Worm (Caenorhabditis elegans) whole organism, L1 larva: ENCODE measurements around the gene F53F8.4.

Experiments
- C04F5.9 ChIP-seq: sonication (generic microtip); optimal IDR thresholded peaks from 2 replicates; lab custom pipeline; 2016; ENCODE audit warnings: missing genetic modification characterization, missing compliant biosample characterization
- C16A3.4 ChIP-seq: fragments of 150-350 bp; optimal IDR thresholded peaks from 2 replicates; lab custom pipeline; 2014; ENCODE audit warnings: missing biosample characterization, missing genetic modification characterization
- C34B4.2 ChIP-seq: sonication (generic microtip); optimal IDR thresholded peaks from 2 replicates; lab custom pipeline; 2017; ENCODE audit warnings: mild to moderate bottlenecking, missing genetic modification characterization, missing compliant biosample characterization
- Y116A8C.19 ChIP-seq: sonication (generic microtip); optimal IDR thresholded peaks from 2 replicates; lab custom pipeline; 2016; ENCODE audit warnings: missing compliant biosample characterization, missing genetic modification characterization, borderline replicate concordance
- aha-1 ChIP-seq: fragments of 150-350 bp; optimal IDR thresholded peaks from 2 replicates; lab custom pipeline; 2014; ENCODE audit warnings: missing biosample characterization, missing genetic modification characterization
- aly-2 ChIP-seq: fragments of 150-350 bp; optimal IDR thresholded peaks from 2 replicates; lab custom pipeline; 2014; ENCODE audit warnings: missing biosample characterization, missing genetic modification characterization
- blmp-1 ChIP-seq: fragments of 150-350 bp; optimal IDR thresholded peaks from 2 replicates; lab custom pipeline; 2014; ENCODE audit warnings: missing biosample characterization, missing genetic modification characterization
- ceh-63 ChIP-seq: fragments of 200-800 bp; sonication (Bioruptor generic); optimal IDR thresholded peaks from 2 replicates; lab custom pipeline; 2018; ENCODE audit warnings: mild to moderate bottlenecking, missing genetic modification characterization, missing compliant biosample characterization
- ceh-8 ChIP-seq: fragments of 200-800 bp; sonication (Bioruptor generic); optimal IDR thresholded peaks from 2 replicates; lab custom pipeline; 2018; ENCODE audit warnings: mild to moderate bottlenecking, missing genetic modification characterization, moderate library complexity, missing compliant biosample characterization
- ceh-90 ChIP-seq: sonication (generic microtip); optimal IDR thresholded peaks from 2 replicates; lab custom pipeline; 2016; ENCODE audit warnings: missing genetic modification characterization, missing compliant biosample characterization
- dsc-1 ChIP-seq: sonication (generic microtip); optimal IDR thresholded peaks from 2 replicates; lab custom pipeline; 2016; ENCODE audit warnings: mild to moderate bottlenecking, missing genetic modification characterization, missing compliant biosample characterization
- efl-3 ChIP-seq: fragments of 200-800 bp; sonication (Bioruptor generic); optimal IDR thresholded peaks from 2 replicates; lab custom pipeline; 2018; ENCODE audit warnings: mild to moderate bottlenecking, missing genetic modification characterization, missing compliant biosample characterization
- egl-27 ChIP-seq, 2 experiments: fragments of 150-350 bp in 1 of 2; sonication (generic microtip); optimal IDR thresholded peaks; 3 replicates each; lab custom pipeline; 2017 to 2018; ENCODE audit warnings: missing biosample characterization in 2 of 2, missing genetic modification characterization in 2 of 2, missing genetic modification reagents in 2 of 2
- elt-2 ChIP-seq: sonication (generic microtip); optimal IDR thresholded peaks from 2 replicates; lab custom pipeline; 2016; ENCODE audit warnings: missing genetic modification characterization, mild to moderate bottlenecking, inconsistent platforms, missing compliant biosample characterization, missing genetic modification reagents
- elt-3 ChIP-seq, 6 experiments: fragments of 150-350 bp in 1 of 6; sonication (generic microtip); optimal IDR thresholded peaks; 2 replicates each; lab custom pipeline; 2017 to 2018; ENCODE audit warnings: missing biosample characterization in 6 of 6, missing genetic modification characterization in 6 of 6, inconsistent platforms in 1 of 6
- fkh-4 ChIP-seq: sonication (generic microtip); optimal IDR thresholded peaks from 2 replicates; lab custom pipeline; 2016; ENCODE audit warnings: missing compliant biosample characterization, missing genetic modification characterization, borderline replicate concordance
- irx-1 ChIP-seq: sonication (generic microtip); optimal IDR thresholded peaks from 2 replicates; lab custom pipeline; 2016; ENCODE audit warnings: missing genetic modification characterization, missing compliant biosample characterization
- lin-13 ChIP-seq: fragments of 150-350 bp; optimal IDR thresholded peaks from 2 replicates; lab custom pipeline; 2014; ENCODE audit warnings: missing biosample characterization, missing genetic modification reagents, missing genetic modification characterization
- lin-14 ChIP-seq: fragments of 200-800 bp; sonication (Bioruptor generic); optimal IDR thresholded peaks from 2 replicates; lab custom pipeline; 2018; ENCODE audit warnings: mild to moderate bottlenecking, missing genetic modification characterization, moderate library complexity, missing compliant biosample characterization
- lin-35 ChIP-seq, 2 experiments: fragments of 150-350 bp; optimal IDR thresholded peaks; 2 replicates each; lab custom pipeline; 2014; ENCODE audit warnings: missing biosample characterization in 2 of 2, missing genetic modification characterization in 2 of 2, missing genetic modification reagents in 2 of 2
- lin-39 ChIP-seq: fragments of 150-350 bp; optimal IDR thresholded peaks from 2 replicates; lab custom pipeline; 2014; ENCODE audit warnings: missing biosample characterization, missing genetic modification reagents, missing genetic modification characterization
- lsy-2 ChIP-seq, 2 experiments: fragments of 150-350 bp; optimal IDR thresholded peaks; 2 replicates each; lab custom pipeline; 2014; ENCODE audit warnings: missing biosample characterization in 2 of 2, missing genetic modification characterization in 2 of 2
- mdl-1 ChIP-seq, 2 experiments: fragments of 150-350 bp; optimal IDR thresholded peaks; 2 replicates each; lab custom pipeline; 2014 to 2017; ENCODE audit warnings: missing biosample characterization in 2 of 2, missing genetic modification characterization in 2 of 2, inconsistent platforms in 1 of 2
- mef-2 ChIP-seq: fragments of 150-350 bp; optimal IDR thresholded peaks from 2 replicates; lab custom pipeline; 2014; ENCODE audit warnings: missing biosample characterization, missing genetic modification characterization
- mep-1 ChIP-seq: fragments of 150-350 bp; optimal IDR thresholded peaks from 2 replicates; lab custom pipeline; 2014; ENCODE audit warnings: missing biosample characterization, missing genetic modification characterization
- nhr-20 ChIP-seq: sonication (generic microtip); optimal IDR thresholded peaks from 2 replicates; lab custom pipeline; 2016; ENCODE audit warnings: mild to moderate bottlenecking, missing genetic modification characterization, missing compliant biosample characterization
- nhr-71 ChIP-seq: sonication (generic microtip); optimal IDR thresholded peaks from 2 replicates; lab custom pipeline; 2016; ENCODE audit warnings: mild to moderate bottlenecking, missing genetic modification characterization, moderate library complexity, missing compliant biosample characterization
- nhr-77 ChIP-seq: fragments of 150-350 bp; optimal IDR thresholded peaks from 2 replicates; lab custom pipeline; 2014; ENCODE audit warnings: missing biosample characterization, missing genetic modification characterization
- nhr-85 ChIP-seq: sonication (generic microtip); peaks from one replicate; lab custom pipeline; 2016; ENCODE audit warnings: missing genetic modification characterization, inconsistent platforms, missing compliant biosample characterization
- pag-3 ChIP-seq: sonication (generic microtip); optimal IDR thresholded peaks from 2 replicates; lab custom pipeline; 2017; ENCODE audit warnings: missing genetic modification characterization, mild to moderate bottlenecking, missing compliant biosample characterization, antibody characterized with exemption, borderline replicate concordance; ENCODE audit not compliant: insufficient read depth
- pax-3 ChIP-seq: fragments of 200-800 bp; sonication (Bioruptor generic); optimal IDR thresholded peaks from 2 replicates; lab custom pipeline; 2018; ENCODE audit warnings: mild to moderate bottlenecking, missing genetic modification characterization, moderate library complexity, missing compliant biosample characterization
- rnt-1 ChIP-seq: sonication (generic microtip); optimal IDR thresholded peaks from 2 replicates; lab custom pipeline; 2016; ENCODE audit warnings: mild to moderate bottlenecking, missing genetic modification characterization, moderate library complexity, missing compliant biosample characterization
- skn-1 ChIP-seq: fragments of 150-350 bp; optimal IDR thresholded peaks from 2 replicates; lab custom pipeline; 2014; ENCODE audit warnings: missing biosample characterization, missing genetic modification characterization
- snpc-4 ChIP-seq: fragments of 150-350 bp; optimal IDR thresholded peaks from 2 replicates; lab custom pipeline; 2014; ENCODE audit warnings: missing biosample characterization, missing genetic modification characterization
- sptf-1 ChIP-seq: fragments of 150-350 bp; optimal IDR thresholded peaks from 2 replicates; lab custom pipeline; 2014; ENCODE audit warnings: missing biosample characterization, missing genetic modification characterization
- sup-37 ChIP-seq: fragments of 200-800 bp; sonication (Bioruptor generic); optimal IDR thresholded peaks from 2 replicates; lab custom pipeline; 2018; ENCODE audit warnings: mild to moderate bottlenecking, missing genetic modification characterization, missing compliant biosample characterization
- swsn-7 ChIP-seq: sonication (generic microtip); optimal IDR thresholded peaks from 2 replicates; lab custom pipeline; 2016; ENCODE audit warnings: missing genetic modification characterization, missing compliant biosample characterization
- tbx-2 ChIP-seq: sonication (generic microtip); optimal IDR thresholded peaks from 2 replicates; lab custom pipeline; 2016; ENCODE audit warnings: missing genetic modification characterization, missing compliant biosample characterization
- unc-98 ChIP-seq: fragments of 200-800 bp; sonication (Bioruptor generic); IDR thresholded peaks from 2 replicates; pipeline ENCODE4 v1.3.6; 2022; ENCODE audit warnings: missing genetic modification characterization, missing compliant biosample characterization
- xbp-1 ChIP-seq: sonication (generic microtip); optimal IDR thresholded peaks from 2 replicates; lab custom pipeline; 2016; ENCODE audit warnings: missing genetic modification characterization, missing compliant biosample characterization
- ztf-4 ChIP-seq: fragments of 150-350 bp; optimal IDR thresholded peaks from 2 replicates; lab custom pipeline; 2014; ENCODE audit warnings: missing biosample characterization, missing genetic modification characterization

The F53F8.4 gene

DNA sequence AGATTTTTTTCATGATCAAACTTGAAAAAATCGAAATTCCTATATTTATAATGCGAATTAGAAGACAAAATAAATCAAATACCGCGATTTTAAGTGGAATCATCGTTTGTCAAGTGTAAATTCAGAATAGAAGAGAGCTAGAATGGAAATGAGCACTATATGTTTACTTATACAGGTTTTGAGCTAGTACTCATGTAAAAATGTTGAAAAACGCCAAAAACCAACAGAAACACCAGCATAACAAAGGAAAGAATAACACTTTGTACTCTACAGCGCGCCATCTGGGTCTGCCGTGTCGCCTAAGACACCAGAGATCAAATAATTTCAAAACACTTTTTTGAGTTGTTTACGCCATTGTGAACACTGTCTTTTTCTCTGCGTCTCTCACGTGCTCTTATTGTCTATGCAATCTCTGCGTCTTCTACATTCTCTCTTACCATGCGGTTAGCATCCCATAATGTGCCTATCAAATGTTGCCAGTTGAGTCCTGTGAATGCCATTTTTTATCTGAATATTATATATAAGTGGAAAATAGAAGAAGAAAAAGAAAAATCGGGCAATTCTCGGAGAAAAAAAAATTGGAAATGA is 37.4 kb upstream of the F53F8.4 start, which contains the start of gene ipla-3 (continued):
- peak; percentile 50 for TF ChIP-seq nhr-20
- no peak for TF ChIP-seq C16A3.4 (tag; lab: Kevin White, UChicago)
- no peak for TF ChIP-seq aha-1 (tag; lab: Kevin White, UChicago)
- peak; percentile 20 to 60 for TF ChIP-seq lin-35 (GFP tag; optimal IDR thresholded peaks at IDR 0.05; lab: Kevin White, UChicago)
- no peak for TF ChIP-seq Y116A8C.19 (tag; lab: Kevin White, UChicago)
- TF ChIP-seq tbx-2 (tag; lab: Kevin White, UChicago) = no peak
- TF ChIP-seq sptf-1 (tag; lab: Kevin White, UChicago) = no peak
- TF ChIP-seq ztf-4 = peak; percentile 10
- TF ChIP-seq aly-2 (tag; lab: Kevin White, UChicago) = no peak
- peak; percentile 58 for TF ChIP-seq nhr-85
- TF ChIP-seq elt-3 (tag; optimal IDR thresholded peaks at IDR 0.05; lab: Kevin White, UChicago) = no peak
- peak; percentile 18 for TF ChIP-seq snpc-4 (tag; lab: Kevin White, UChicago)
- TF ChIP-seq mef-2 (tag; lab: Kevin White, UChicago) = no peak
- TF ChIP-seq irx-1 (tag; lab: Kevin White, UChicago) = no peak
- no peak for TF ChIP-seq lin-13 (GFP tag; lab: Kevin White, UChicago)
- peak; percentile 36 for TF ChIP-seq skn-1 (tag; lab: Kevin White, UChicago)
- no peak for TF ChIP-seq egl-27 (tag; optimal IDR thresholded peaks at IDR 0.05; lab: Kevin White, UChicago)
- no peak for TF ChIP-seq unc-98
- TF ChIP-seq C34B4.2 = no peak
- no peak for TF ChIP-seq sup-37 (GFP tag; lab: Kevin White, UChicago)
- no peak for TF ChIP-seq efl-3
- TF ChIP-seq swsn-7 (tag; lab: Kevin White, UChicago) = peak; percentile 42
- TF ChIP-seq fkh-4 (tag; lab: Kevin White, UChicago) = no peak
- TF ChIP-seq mdl-1 (tag; optimal IDR thresholded peaks at IDR 0.05; lab: Kevin White, UChicago) = peak in 1 of 2 experiments; percentile 71
- no peak for TF ChIP-seq rnt-1 (tag; lab: Kevin White, UChicago)
- peak; percentile 22 to 59 for TF ChIP-seq lsy-2 (tag; optimal IDR thresholded peaks at IDR 0.05; lab: Kevin White, UChicago)
- no peak for TF ChIP-seq lin-14 (GFP tag; lab: Kevin White, UChicago)
- no peak for TF ChIP-seq lin-39
- TF ChIP-seq ceh-63 (GFP tag; lab: Kevin White, UChicago) = no peak
- TF ChIP-seq dsc-1 (tag; lab: Kevin White, UChicago) = no peak
- no peak for TF ChIP-seq C04F5.9 (tag; lab: Kevin White, UChicago)
- TF ChIP-seq pag-3 (tag; lab: Kevin White, UChicago) = no peak
- no peak for TF ChIP-seq ceh-90 (tag; lab: Kevin White, UChicago)
- no peak for TF ChIP-seq ceh-8 (GFP tag; lab: Kevin White, UChicago)
- peak; percentile 7 for TF ChIP-seq xbp-1 (tag; lab: Kevin White, UChicago)
- TF ChIP-seq blmp-1 (tag; lab: Kevin White, UChicago) = no peak
- peak; percentile 56 for TF ChIP-seq mep-1
- peak; percentile 30 for TF ChIP-seq nhr-77
- TF ChIP-seq pax-3 (tag; lab: Kevin White, UChicago) = no peak

- no peak for TF ChIP-seq elt-2 (tag; lab: Kevin White, UChicago)
- TF ChIP-seq dsc-1 (tag; lab: Kevin White, UChicago) = no peak
- no peak for TF ChIP-seq C16A3.4 (tag; lab: Kevin White, UChicago)
- no peak for TF ChIP-seq nhr-71
- TF ChIP-seq swsn-7 (tag; lab: Kevin White, UChicago) = no peak
- TF ChIP-seq blmp-1 (tag; lab: Kevin White, UChicago) = no peak
Measured at ce11 chrV:20727458-20727857, 36.0 kb upstream of the F53F8.4 start.
